Fruit fly (Drosophila melanogaster): ENCODE data around the gene Sfp65A.
A peak's percentile ranks its signal among the peaks of the same experiment; 100 is the strongest.

Sfp65A gene

DNA sequence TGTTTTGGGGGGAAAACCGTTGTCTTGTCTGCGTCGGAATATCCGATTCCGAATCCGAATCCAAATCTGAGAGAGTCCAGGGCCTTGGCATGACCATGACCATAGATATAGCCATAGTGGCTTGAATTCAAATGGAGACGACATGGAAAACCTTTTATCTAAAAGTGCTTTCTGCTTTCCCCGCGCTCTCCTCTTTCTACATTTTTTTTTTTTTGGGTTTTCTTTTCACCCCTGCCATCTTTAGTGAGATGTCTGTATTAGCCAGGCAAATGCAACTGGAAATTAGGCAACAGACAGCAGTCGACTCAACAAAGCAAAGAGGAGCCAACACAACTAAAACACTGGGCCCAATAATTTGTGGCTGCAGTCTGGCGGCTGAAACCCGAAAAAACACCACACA is 7.8 kb upstream of the Sfp65A start:
- TF ChIP-seq Vsx2 (GFP tag; optimal IDR thresholded peaks at IDR 0.05; ENCODE audit: partially characterized antibody) (no peak), Hnf4 (GFP tag; optimal IDR thresholded peaks at IDR 0.05) (no peak), br (GFP tag; optimal IDR thresholded peaks at IDR 0.05) (no peak), dl (GFP tag; optimal IDR thresholded peaks at IDR 0.05; ENCODE audit: insufficient read depth in 1 of 2, partially characterized antibody in 2 of 2) (no peak), rgr (GFP tag; optimal IDR thresholded peaks at IDR 0.05) (no peak), Mio (GFP tag; optimal IDR thresholded peaks at IDR 0.05) (no peak), psq (GFP tag; optimal IDR thresholded peaks at IDR 0.05) (no peak), dmrt93B (GFP tag; optimal IDR thresholded peaks at IDR 0.05) (no peak), N (GFP tag; optimal IDR thresholded peaks at IDR 0.05) (no peak), brk (GFP tag; optimal IDR thresholded peaks at IDR 0.05) (no peak), Sp1 (GFP tag; optimal IDR thresholded peaks at IDR 0.05) (no peak), HLH106 (tag; optimal IDR thresholded peaks at IDR 0.05) (no peak), sv (GFP tag; optimal IDR thresholded peaks at IDR 0.05) (no peak), Dfd (GFP tag; optimal IDR thresholded peaks at IDR 0.05) (no peak), Hr83 (GFP tag; optimal IDR thresholded peaks at IDR 0.05; ENCODE audit: poor library complexity, severe bottlenecking) (no peak), woc (GFP tag; optimal IDR thresholded peaks at IDR 0.05) (no peak), jim (GFP tag; optimal IDR thresholded peaks at IDR 0.05) (no peak), sage (GFP tag; optimal IDR thresholded peaks at IDR 0.05) (no peak), CrebA (GFP tag; optimal IDR thresholded peaks at IDR 0.05; ENCODE audit: borderline replicate concordance) (no peak)

DNA sequence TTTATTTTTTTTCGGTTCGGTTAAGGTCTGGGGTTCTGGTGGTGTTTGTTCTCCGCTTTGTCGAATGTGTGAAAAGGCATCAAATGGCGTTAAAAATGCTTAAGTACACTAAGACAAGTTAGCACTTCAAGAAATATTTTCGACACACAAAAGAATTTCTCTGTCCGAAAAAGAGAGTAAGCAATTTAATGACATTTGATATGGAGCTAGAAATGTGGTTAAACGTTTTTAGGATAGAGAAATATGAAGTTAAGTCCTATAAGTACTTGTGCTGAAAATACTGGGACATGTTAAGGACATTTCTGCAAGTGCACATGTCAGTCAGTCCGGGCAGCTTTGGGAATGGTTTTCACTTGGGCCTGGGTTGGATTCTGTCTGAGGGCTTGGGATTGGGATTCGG is 5.8 kb upstream of the Sfp65A start:
- peak; percentile 5 for TF ChIP-seq psq (GFP tag; optimal IDR thresholded peaks at IDR 0.05)
- peak; percentile 53 for TF ChIP-seq ey (GFP tag; optimal IDR thresholded peaks at IDR 0.05)
- no peak for TF ChIP-seq lola (GFP tag; optimal IDR thresholded peaks at IDR 0.05)
- peak in 1 of 2 experiments; percentile 52 for TF ChIP-seq foxo (GFP tag; optimal IDR thresholded peaks at IDR 0.05)
- TF ChIP-seq Hr78 (GFP tag; optimal IDR thresholded peaks at IDR 0.05) = no peak
- no peak for TF ChIP-seq Abd-B (GFP tag; optimal IDR thresholded peaks at IDR 0.05)
- TF ChIP-seq HLH106 (tag; optimal IDR thresholded peaks at IDR 0.05) = peak; percentile 26
- TF ChIP-seq fru (GFP tag; optimal IDR thresholded peaks at IDR 0.05) = peak; percentile 56
- TF ChIP-seq rgr (GFP tag; optimal IDR thresholded peaks at IDR 0.05) = peak; percentile 32
- TF ChIP-seq woc (GFP tag; optimal IDR thresholded peaks at IDR 0.05) = peak; percentile 15
- TF ChIP-seq br (GFP tag; optimal IDR thresholded peaks at IDR 0.05) = no peak
- TF ChIP-seq OdsH (GFP tag; optimal IDR thresholded peaks at IDR 0.05) = peak; percentile 45
- peak; percentile 44 for TF ChIP-seq h (GFP tag; optimal IDR thresholded peaks at IDR 0.05)
- TF ChIP-seq Sp1 (GFP tag; optimal IDR thresholded peaks at IDR 0.05) = peak; percentile 3

DNA sequence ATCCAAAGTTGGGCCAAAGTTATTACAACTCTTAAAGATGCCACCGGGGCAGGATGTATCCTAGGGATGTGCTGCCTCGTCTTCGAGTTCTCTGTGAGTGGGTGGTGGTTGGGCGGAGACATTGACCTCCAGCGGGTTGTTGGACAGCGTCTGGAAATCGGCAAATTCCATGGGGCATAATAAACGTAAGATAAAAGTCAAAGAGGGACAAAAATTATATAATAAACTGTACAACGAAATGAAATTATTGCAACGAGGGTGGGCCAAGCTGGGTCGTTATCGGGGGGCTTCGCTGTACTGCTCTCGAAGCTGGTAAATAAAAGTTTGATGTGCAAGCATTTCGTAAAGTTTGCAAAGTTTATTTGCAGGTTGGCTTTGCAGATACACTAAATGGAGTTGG is 1.6 kb upstream of the Sfp65A start:
- no peak for TF ChIP-seq Hr83 (GFP tag; optimal IDR thresholded peaks at IDR 0.05; ENCODE audit: poor library complexity, severe bottlenecking)
- TF ChIP-seq br (GFP tag; optimal IDR thresholded peaks at IDR 0.05) = no peak
- no peak for TF ChIP-seq pan (optimal IDR thresholded peaks at IDR 0.05)
- no peak for TF ChIP-seq GATAd (GFP tag; optimal IDR thresholded peaks at IDR 0.05)
- TF ChIP-seq rgr (GFP tag; optimal IDR thresholded peaks at IDR 0.05) = no peak
- TF ChIP-seq CrebA (GFP tag; optimal IDR thresholded peaks at IDR 0.05; ENCODE audit: borderline replicate concordance) = no peak
- no peak for TF ChIP-seq HLH106 (tag; optimal IDR thresholded peaks at IDR 0.05)
- no peak for TF ChIP-seq jim (GFP tag; optimal IDR thresholded peaks at IDR 0.05)
- no peak for TF ChIP-seq sage (GFP tag; optimal IDR thresholded peaks at IDR 0.05)
- TF ChIP-seq N (GFP tag; optimal IDR thresholded peaks at IDR 0.05) = no peak
- no peak for TF ChIP-seq dl (GFP tag; optimal IDR thresholded peaks at IDR 0.05; ENCODE audit: insufficient read depth in 1 of 2, partially characterized antibody in 2 of 2)
- no peak for TF ChIP-seq Vsx2 (GFP tag; optimal IDR thresholded peaks at IDR 0.05; ENCODE audit: partially characterized antibody)
- TF ChIP-seq Dif (GFP tag; optimal IDR thresholded peaks at IDR 0.05; ENCODE audit: partially characterized antibody) = no peak

DNA sequence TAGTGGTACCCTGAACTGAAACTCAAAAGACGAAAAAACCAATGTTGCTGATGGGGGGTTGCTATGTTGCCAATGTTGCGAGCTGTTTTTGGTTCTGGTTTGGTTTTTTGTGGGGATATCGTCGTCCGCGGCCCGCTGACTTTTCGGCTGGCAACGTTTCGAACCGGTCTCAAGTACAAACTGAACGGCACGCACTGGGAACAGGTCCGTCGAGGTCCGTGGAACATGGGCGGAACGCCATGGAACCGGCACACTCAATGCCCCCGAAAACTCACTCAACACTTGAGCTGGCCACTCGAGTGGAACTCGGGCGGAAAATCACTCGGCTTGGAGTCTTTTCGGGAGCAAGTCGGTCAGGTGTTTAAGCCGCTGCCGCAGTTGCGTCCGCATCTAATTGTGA is 2.2 kb downstream of the Sfp65A start, which contains the start of gene CG13300:
Gene CG13300 (minus strand): TSS at position 159 of the 400 bp plus-strand sequence.
- TF ChIP-seq Vsx2 (GFP tag; optimal IDR thresholded peaks at IDR 0.05; ENCODE audit: partially characterized antibody) (peak; percentile 77), Sp1 (GFP tag; optimal IDR thresholded peaks at IDR 0.05) (peak; percentile 45), Hr83 (GFP tag; optimal IDR thresholded peaks at IDR 0.05; ENCODE audit: poor library complexity, severe bottlenecking) (peak; percentile 5), Hr78 (GFP tag; optimal IDR thresholded peaks at IDR 0.05) (no peak), fru (GFP tag; optimal IDR thresholded peaks at IDR 0.05) (peak; percentile 8), Dif (GFP tag; optimal IDR thresholded peaks at IDR 0.05; ENCODE audit: partially characterized antibody) (peak; percentile 60)

DNA sequence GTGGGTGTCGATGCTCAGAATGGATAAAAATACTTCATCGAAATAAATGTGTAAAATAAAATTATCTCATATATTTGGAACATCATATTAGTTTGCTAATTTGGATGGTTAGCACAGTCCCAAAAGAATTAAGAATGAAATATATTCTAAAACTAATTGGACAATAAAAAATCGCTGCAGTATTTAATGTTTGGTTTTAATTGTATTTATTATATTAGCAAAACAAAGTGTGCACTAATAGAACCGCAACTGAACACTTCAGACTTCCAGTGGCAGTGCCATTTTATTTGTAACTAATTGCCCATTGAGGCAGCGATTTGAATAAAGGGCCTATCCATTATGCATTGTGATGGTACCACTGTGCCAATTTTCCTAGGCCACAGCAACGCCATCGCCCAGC is 5.0 kb downstream of the Sfp65A start:
- TF ChIP-seq pan (optimal IDR thresholded peaks at IDR 0.05) (no peak), GATAd (GFP tag; optimal IDR thresholded peaks at IDR 0.05) (no peak), Jra (GFP tag; optimal IDR thresholded peaks at IDR 0.05) (no peak), Hr78 (GFP tag; optimal IDR thresholded peaks at IDR 0.05) (no peak), br (GFP tag; optimal IDR thresholded peaks at IDR 0.05) (no peak), sv (GFP tag; optimal IDR thresholded peaks at IDR 0.05) (no peak), rgr (GFP tag; optimal IDR thresholded peaks at IDR 0.05) (no peak), brk (GFP tag; optimal IDR thresholded peaks at IDR 0.05) (no peak), psq (GFP tag; optimal IDR thresholded peaks at IDR 0.05) (no peak), dsf (GFP tag; optimal IDR thresholded peaks at IDR 0.05; ENCODE audit: borderline replicate concordance) (no peak), dl (GFP tag; optimal IDR thresholded peaks at IDR 0.05; ENCODE audit: insufficient read depth in 1 of 2, partially characterized antibody in 2 of 2) (no peak), ey (GFP tag; optimal IDR thresholded peaks at IDR 0.05) (no peak)

Measured in whole organism, wandering third instar larva.